Worm (Caenorhabditis elegans) whole organism, L4 larva: ENCODE results near the gene F40F8.4.

Experiments
- D1046.2 ChIP-seq: fragments of 200-800 bp; sonication (Bioruptor generic); IDR thresholded peaks from 2 replicates; pipeline ENCODE4 v1.3.6; 2022; ENCODE audit warnings: missing genetic modification characterization, missing compliant biosample characterization
- F10B5.3 ChIP-seq: sonication (generic microtip); optimal IDR thresholded peaks from 2 replicates; lab custom pipeline; 2016; ENCODE audit warnings: mild to moderate bottlenecking, missing genetic modification characterization, missing compliant biosample characterization
- F26F4.8 ChIP-seq: fragments of 200-800 bp; sonication (Bioruptor generic); conservative IDR thresholded peaks from 2 replicates; pipeline ENCODE4 v1.3.6; 2022; ENCODE audit warnings: missing genetic modification characterization, missing compliant biosample characterization
- Y105C5A.15 ChIP-seq: fragments of 200-800 bp; sonication (Bioruptor generic); IDR thresholded peaks from 2 replicates; pipeline ENCODE4 v1.3.6; 2022; ENCODE audit warnings: missing genetic modification characterization, missing compliant biosample characterization
- Y5F2A.4 ChIP-seq: fragments of 200-800 bp; sonication (Bioruptor generic); optimal IDR thresholded peaks from 2 replicates; lab custom pipeline; 2018; ENCODE audit warnings: mild to moderate bottlenecking, missing genetic modification characterization, missing compliant biosample characterization
- Y75B8A.6 ChIP-seq: fragments of 200-800 bp; sonication (Bioruptor generic); IDR thresholded peaks from 2 replicates; pipeline ENCODE4 v1.3.6; 2022; ENCODE audit warnings: missing genetic modification reagents, missing genetic modification characterization, missing compliant biosample characterization
- aha-1 ChIP-seq: fragments of 150-350 bp; peaks from one replicate; lab custom pipeline; 2014; ENCODE audit warnings: missing biosample characterization, missing genetic modification characterization
- aly-2 ChIP-seq: sonication (generic microtip); optimal IDR thresholded peaks from 2 replicates; lab custom pipeline; 2018; ENCODE audit warnings: missing biosample characterization, missing genetic modification characterization
- ama-1 ChIP-seq: fragments of 150-350 bp; optimal IDR thresholded peaks from 2 replicates; lab custom pipeline; 2014; ENCODE audit warnings: inconsistent platforms, mixed read lengths
- arid-1 ChIP-seq: fragments of 200-800 bp; sonication (Bioruptor generic); conservative IDR thresholded peaks from 2 replicates; pipeline ENCODE4 v1.3.6; 2022; ENCODE audit warnings: missing genetic modification reagents, missing genetic modification characterization, missing compliant biosample characterization
- attf-4 ChIP-seq: sonication (generic microtip); optimal IDR thresholded peaks from 3 replicates; lab custom pipeline; 2017; ENCODE audit warnings: missing biosample characterization, missing genetic modification characterization
- ceh-20 ChIP-seq: fragments of 200-800 bp; sonication (Bioruptor generic); IDR thresholded peaks from 2 replicates; pipeline ENCODE4 v1.3.6; 2022; ENCODE audit warnings: missing genetic modification reagents, missing genetic modification characterization, missing compliant biosample characterization
- ceh-32 ChIP-seq: sonication (generic microtip); optimal IDR thresholded peaks from 2 replicates; lab custom pipeline; 2016; ENCODE audit warnings: mild to moderate bottlenecking, missing genetic modification characterization, missing compliant biosample characterization; ENCODE audit not compliant: poor library complexity
- ceh-82 ChIP-seq: sonication (generic microtip); optimal IDR thresholded peaks from 2 replicates; lab custom pipeline; 2017; ENCODE audit warnings: missing biosample characterization, missing genetic modification characterization
- ces-1 ChIP-seq: fragments of 150-350 bp; sonication (generic microtip); optimal IDR thresholded peaks from 4 replicates; lab custom pipeline; 2014; ENCODE audit warnings: missing biosample characterization, missing genetic modification reagents, missing genetic modification characterization
- ctbp-1 ChIP-seq: fragments of 200-800 bp; sonication (Bioruptor generic); IDR thresholded peaks from 2 replicates; pipeline ENCODE4 v1.3.6; 2022; ENCODE audit warnings: missing genetic modification reagents, missing genetic modification characterization, missing compliant biosample characterization
- daf-19 ChIP-seq: fragments of 200-800 bp; sonication (Bioruptor generic); conservative IDR thresholded peaks from 2 replicates; pipeline ENCODE4 v1.3.6; 2022; ENCODE audit warnings: missing genetic modification characterization, missing compliant biosample characterization
- dmd-8 ChIP-seq: fragments of 200-800 bp; sonication (Bioruptor generic); IDR thresholded peaks from 2 replicates; pipeline ENCODE4 v1.3.6; 2022; ENCODE audit warnings: missing genetic modification characterization, missing compliant biosample characterization
- egl-27 ChIP-seq: sonication (generic microtip); optimal IDR thresholded peaks from 3 replicates; lab custom pipeline; 2017; ENCODE audit warnings: missing biosample characterization, missing genetic modification reagents, missing genetic modification characterization
- egl-43 ChIP-seq: fragments of 200-800 bp; sonication (Bioruptor generic); IDR thresholded peaks from 2 replicates; pipeline ENCODE4 v1.3.6; 2022; ENCODE audit warnings: missing genetic modification reagents, missing genetic modification characterization, missing compliant biosample characterization
- fos-1 ChIP-seq: fragments of 150-350 bp; optimal IDR thresholded peaks from 2 replicates; lab custom pipeline; 2014; ENCODE audit warnings: missing biosample characterization, missing genetic modification characterization
- gei-8 ChIP-seq: fragments of 200-800 bp; sonication (Bioruptor generic); optimal IDR thresholded peaks from 2 replicates; lab custom pipeline; 2018; ENCODE audit warnings: mild to moderate bottlenecking, missing genetic modification characterization, missing compliant biosample characterization
- hlh-11 ChIP-seq: fragments of 200-800 bp; sonication (Bioruptor generic); optimal IDR thresholded peaks from 2 replicates; lab custom pipeline; 2018; ENCODE audit warnings: mild to moderate bottlenecking, missing genetic modification characterization, missing compliant biosample characterization
- hlh-30 ChIP-seq: sonication (generic microtip); optimal IDR thresholded peaks from 2 replicates; lab custom pipeline; 2017; ENCODE audit warnings: antibody characterized with exemption, mild to moderate bottlenecking, missing genetic modification characterization, missing compliant biosample characterization; ENCODE audit not compliant: insufficient read depth
- hmg-1.1 ChIP-seq: fragments of 200-800 bp; sonication (Bioruptor generic); IDR thresholded peaks from 2 replicates; pipeline ENCODE4 v1.3.6; 2022; ENCODE audit warnings: missing genetic modification reagents, missing genetic modification characterization, missing compliant biosample characterization
- jun-1 ChIP-seq: fragments of 150-350 bp; optimal IDR thresholded peaks from 2 replicates; lab custom pipeline; 2014; ENCODE audit warnings: missing biosample characterization, missing genetic modification reagents, missing genetic modification characterization
- lim-7 ChIP-seq: fragments of 200-800 bp; sonication (Bioruptor generic); IDR thresholded peaks from 2 replicates; pipeline ENCODE4 v1.3.6; 2022; ENCODE audit warnings: missing genetic modification characterization, missing compliant biosample characterization
- lin-1 ChIP-seq: fragments of 200-800 bp; sonication (Bioruptor generic); IDR thresholded peaks from 2 replicates; pipeline ENCODE4 v1.3.6; 2022; ENCODE audit warnings: missing genetic modification reagents, missing genetic modification characterization, missing compliant biosample characterization
- lin-29 ChIP-seq: fragments of 200-800 bp; sonication (Bioruptor generic); IDR thresholded peaks from 2 replicates; pipeline ENCODE4 v1.3.6; 2022; ENCODE audit warnings: missing genetic modification reagents, missing genetic modification characterization, missing compliant biosample characterization
- lin-39 ChIP-seq: fragments of 150-350 bp; optimal IDR thresholded peaks from 2 replicates; lab custom pipeline; 2014; ENCODE audit warnings: missing biosample characterization, missing genetic modification reagents, missing genetic modification characterization
- lir-3 ChIP-seq: sonication (generic microtip); optimal IDR thresholded peaks from 2 replicates; lab custom pipeline; 2016; ENCODE audit warnings: mild to moderate bottlenecking, missing genetic modification characterization, missing compliant biosample characterization
- lsy-2 ChIP-seq, 2 experiments: fragments of 150-350 bp in 1 of 2; sonication (generic microtip) in 1 of 2; optimal IDR thresholded peaks; 2 replicates each; lab custom pipeline; 2014 to 2017; ENCODE audit warnings: missing biosample characterization in 2 of 2, missing genetic modification characterization in 2 of 2
- madf-9 ChIP-seq: fragments of 200-800 bp; sonication (Bioruptor generic); conservative IDR thresholded peaks from 2 replicates; pipeline ENCODE4 v1.3.6; 2022; ENCODE audit warnings: missing genetic modification reagents, missing genetic modification characterization, missing compliant biosample characterization
- mep-1 ChIP-seq: fragments of 150-350 bp; sonication (generic microtip); optimal IDR thresholded peaks from 3 replicates; lab custom pipeline; 2014; ENCODE audit warnings: missing biosample characterization, missing genetic modification characterization
- mes-2 ChIP-seq: sonication (generic microtip); optimal IDR thresholded peaks from 2 replicates; lab custom pipeline; 2016; ENCODE audit warnings: missing genotype, mild to moderate bottlenecking, missing genetic modification characterization, missing compliant biosample characterization; ENCODE audit not compliant: poor library complexity, severe bottlenecking
- mxl-3 ChIP-seq: fragments of 200-800 bp; sonication (Bioruptor generic); optimal IDR thresholded peaks from 2 replicates; lab custom pipeline; 2018; ENCODE audit warnings: mild to moderate bottlenecking, missing genetic modification characterization, missing compliant biosample characterization
- nhr-10 ChIP-seq: fragments of 150-350 bp; optimal IDR thresholded peaks from 2 replicates; lab custom pipeline; 2014; ENCODE audit warnings: missing biosample characterization, missing genetic modification characterization
- nhr-102 ChIP-seq: sonication (generic microtip); optimal IDR thresholded peaks from 2 replicates; lab custom pipeline; 2016; ENCODE audit warnings: mild to moderate bottlenecking, missing genetic modification characterization, moderate library complexity, missing compliant biosample characterization
- nhr-11 ChIP-seq: fragments of 150-350 bp; optimal IDR thresholded peaks from 2 replicates; lab custom pipeline; 2014; ENCODE audit warnings: missing biosample characterization, missing genetic modification characterization
- nhr-237 ChIP-seq: sonication (generic microtip); optimal IDR thresholded peaks from 2 replicates; lab custom pipeline; 2017; ENCODE audit warnings: missing biosample characterization, missing genetic modification characterization
- php-3 ChIP-seq: fragments of 200-800 bp; sonication (Bioruptor generic); IDR thresholded peaks from 2 replicates; pipeline ENCODE4 v1.3.6; 2022; ENCODE audit warnings: missing genetic modification reagents, missing genetic modification characterization, missing compliant biosample characterization
- pqm-1 ChIP-seq: sonication (generic microtip); optimal IDR thresholded peaks from 2 replicates; lab custom pipeline; 2017; ENCODE audit warnings: missing biosample characterization, missing genetic modification characterization
- set-16 ChIP-seq: fragments of 200-800 bp; sonication (Bioruptor generic); IDR thresholded peaks from 2 replicates; pipeline ENCODE4 v1.3.6; 2022; ENCODE audit warnings: missing genetic modification reagents, missing genetic modification characterization, missing compliant biosample characterization
- skn-1 ChIP-seq: fragments of 150-350 bp; optimal IDR thresholded peaks from 2 replicates; lab custom pipeline; 2014; ENCODE audit warnings: missing biosample characterization, missing genetic modification characterization
- spr-3 ChIP-seq: fragments of 200-800 bp; sonication (Bioruptor generic); optimal IDR thresholded peaks from 2 replicates; lab custom pipeline; 2018; ENCODE audit warnings: mild to moderate bottlenecking, missing genetic modification characterization, missing compliant biosample characterization
- unc-62 ChIP-seq, 3 experiments: fragments of 150-350 bp in 1 of 3; sonication (generic microtip); optimal IDR thresholded peaks in 2 of 3; peaks in 1 of 3; 1 replicate in 1 of 3; 2 replicates in 2 of 3; lab custom pipeline; 2014 to 2017; ENCODE audit warnings: missing biosample characterization in 3 of 3, missing genetic modification characterization in 3 of 3, missing genetic modification reagents in 3 of 3, missing genotype in 1 of 3
- vab-7 ChIP-seq: fragments of 200-800 bp; sonication (Bioruptor generic); IDR thresholded peaks from 2 replicates; pipeline ENCODE4 v1.3.6; 2022; ENCODE audit warnings: missing genetic modification reagents, missing genetic modification characterization, missing compliant biosample characterization
- zag-1 ChIP-seq: fragments of 150-350 bp; optimal IDR thresholded peaks from 2 replicates; lab custom pipeline; 2014; ENCODE audit warnings: missing biosample characterization, missing genetic modification characterization
- zfp-2 ChIP-seq: sonication (generic microtip); optimal IDR thresholded peaks from 2 replicates; lab custom pipeline; 2016; ENCODE audit warnings: mild to moderate bottlenecking, missing genetic modification characterization, missing compliant biosample characterization
- zip-11 ChIP-seq: fragments of 200-800 bp; sonication (Bioruptor generic); IDR thresholded peaks from 2 replicates; pipeline ENCODE4 v1.3.6; 2022; ENCODE audit warnings: missing genetic modification characterization, missing compliant biosample characterization
- zip-2 ChIP-seq: fragments of 150-350 bp; optimal IDR thresholded peaks from 2 replicates; lab custom pipeline; 2014; ENCODE audit warnings: missing biosample characterization, missing genetic modification characterization

Gene F40F8.4

ce11 chrII:11157660-11158059, 17.6 kb upstream of the F40F8.4 start (continued):
- 0 out of 2 replicates have a peak, but pooled peaks have one; percentile 57 for TF ChIP-seq ctbp-1 (GFP tag; lab: Robert Waterston, UW)
- TF ChIP-seq dmd-8 (GFP tag; lab: Robert Waterston, UW): peak; percentile 83
- peak; percentile 70; the same call in 1 of the 2 replicates for TF ChIP-seq F26F4.8 (GFP tag; lab: Robert Waterston, UW)
- TF ChIP-seq lin-29 (GFP tag; lab: Robert Waterston, UW): 0 out of 2 replicates have a peak, but pooled peaks have one; percentile 44
- TF ChIP-seq D1046.2 (GFP tag; lab: Robert Waterston, UW): peak; percentile 83; the same call in 1 of the 2 replicates
- TF ChIP-seq fos-1: no peak
- TF ChIP-seq daf-19 (GFP tag; lab: Robert Waterston, UW): peak; percentile 77
- TF ChIP-seq ces-1 (GFP tag; lab: Kevin White, UChicago): no peak
- no peak for TF ChIP-seq nhr-237 (tag; lab: Kevin White, UChicago)
- no peak for TF ChIP-seq nhr-11 (tag; lab: Kevin White, UChicago)
- no peak for TF ChIP-seq F10B5.3 (tag; lab: Kevin White, UChicago)
- TF ChIP-seq mes-2: peak; percentile 70
- no peak for TF ChIP-seq zag-1 (tag; lab: Kevin White, UChicago)
- TF ChIP-seq ama-1: no peak
- peak; percentile 84 for TF ChIP-seq hmg-1.1 (GFP tag; lab: Robert Waterston, UW)
- TF ChIP-seq skn-1: no peak
- peak; percentile 85 for TF ChIP-seq Y105C5A.15 (GFP tag; lab: Robert Waterston, UW)
- TF ChIP-seq zip-11 (GFP tag; lab: Robert Waterston, UW): no peak
- TF ChIP-seq hlh-30: peak; percentile 29
- peak; percentile 95 for TF ChIP-seq lim-7 (GFP tag; lab: Robert Waterston, UW)
- peak; percentile 80 for TF ChIP-seq vab-7
- TF ChIP-seq egl-27 (tag; lab: Kevin White, UChicago): no peak
- no peak for TF ChIP-seq aly-2 (tag; lab: Kevin White, UChicago)
- TF ChIP-seq lsy-2 (tag; optimal IDR thresholded peaks at IDR 0.05; lab: Kevin White, UChicago): peak in 1 of 2 experiments; percentile 44
- TF ChIP-seq pqm-1: no peak
- TF ChIP-seq nhr-102 (tag; lab: Kevin White, UChicago): peak; percentile 16
- TF ChIP-seq lir-3: no peak
- TF ChIP-seq unc-62 (GFP tag; optimal IDR thresholded peaks at IDR 0.05 in 1 of 2; lab: Kevin White, UChicago): peak in 1 of 2 experiments; percentile 77
- no peak for TF ChIP-seq unc-62 (tag; optimal IDR thresholded peaks at IDR 0.05; lab: Kevin White, UChicago)
- TF ChIP-seq arid-1 (GFP tag; lab: Robert Waterston, UW): peak; percentile 68
- peak; percentile 51; the same call in 1 of the 2 replicates for TF ChIP-seq ceh-20 (GFP tag; lab: Robert Waterston, UW)
- no peak for TF ChIP-seq attf-4 (tag; lab: Kevin White, UChicago)
- TF ChIP-seq hlh-11: peak; percentile 45
- TF ChIP-seq madf-9: peak; percentile 84
- TF ChIP-seq jun-1 (tag; lab: Kevin White, UChicago): no peak
- TF ChIP-seq Y75B8A.6: no peak
- TF ChIP-seq ceh-32 (tag; lab: Kevin White, UChicago): no peak
- no peak for TF ChIP-seq ceh-82 (tag; lab: Kevin White, UChicago)
- no peak for TF ChIP-seq zfp-2
- peak; percentile 72 for TF ChIP-seq mep-1 (tag; lab: Kevin White, UChicago)
- no peak; the same call in 1 of the 2 replicates for TF ChIP-seq set-16 (GFP tag; lab: Robert Waterston, UW)
- no peak for TF ChIP-seq nhr-10 (tag; lab: Kevin White, UChicago)
- TF ChIP-seq Y5F2A.4 (GFP tag; lab: Kevin White, UChicago): peak; percentile 4
- no peak for TF ChIP-seq lin-39
- no peak for TF ChIP-seq mxl-3 (GFP tag; lab: Kevin White, UChicago)
- no peak for TF ChIP-seq aha-1 (tag; lab: Kevin White, UChicago)
- TF ChIP-seq zip-2 (tag; lab: Kevin White, UChicago): peak; percentile 22
- TF ChIP-seq spr-3: peak; percentile 29
- peak; percentile 47; the same call in 1 of the 2 replicates for TF ChIP-seq lin-1 (GFP tag; lab: Robert Waterston, UW)
- TF ChIP-seq egl-43 (GFP tag; lab: Robert Waterston, UW): peak; percentile 92
- TF ChIP-seq php-3 (GFP tag; lab: Robert Waterston, UW): peak; percentile 60
- no peak for TF ChIP-seq gei-8 (GFP tag; lab: Kevin White, UChicago)
